Worm (Caenorhabditis elegans) whole organism, mixed stage, embryonic: ENCODE data around the gene nlp-3.

Source experiments
- M03D4.4 ChIP-seq: sonication (generic microtip); optimal IDR thresholded peaks from 2 replicates; lab custom pipeline; 2017; ENCODE audit warnings: mild to moderate bottlenecking, missing genetic modification characterization, missing compliant biosample characterization
- bed-3 ChIP-seq: fragments of 200-800 bp; sonication (Bioruptor generic); optimal IDR thresholded peaks from 3 replicates; lab custom pipeline; 2018; ENCODE audit warnings: mild to moderate bottlenecking, missing genetic modification characterization, moderate library complexity, missing compliant biosample characterization
- blmp-1 ChIP-seq: fragments of 150-350 bp; optimal IDR thresholded peaks from 2 replicates; lab custom pipeline; 2014; ENCODE audit warnings: missing biosample characterization, missing genetic modification characterization
- ceh-39 ChIP-seq: fragments of 150-350 bp; optimal IDR thresholded peaks from 2 replicates; lab custom pipeline; 2014; ENCODE audit warnings: missing biosample characterization, missing genetic modification characterization
- ceh-43 ChIP-seq: fragments of 200-800 bp; sonication (Bioruptor generic); optimal IDR thresholded peaks from 2 replicates; lab custom pipeline; 2018; ENCODE audit warnings: mild to moderate bottlenecking, missing genetic modification characterization, moderate library complexity, missing compliant biosample characterization
- ces-1 ChIP-seq: fragments of 150-350 bp; optimal IDR thresholded peaks from 2 replicates; lab custom pipeline; 2014; ENCODE audit warnings: missing biosample characterization, missing genetic modification reagents, missing genetic modification characterization
- cnd-1 ChIP-seq: fragments of 200-800 bp; sonication (Bioruptor generic); optimal IDR thresholded peaks from 2 replicates; lab custom pipeline; 2018; ENCODE audit warnings: mild to moderate bottlenecking, missing genetic modification characterization, missing compliant biosample characterization
- drap-1 ChIP-seq: fragments of 200-800 bp; sonication (Bioruptor generic); optimal IDR thresholded peaks from 3 replicates; lab custom pipeline; 2018; ENCODE audit warnings: mild to moderate bottlenecking, missing genetic modification characterization, missing compliant biosample characterization
- elt-3 ChIP-seq: fragments of 150-350 bp; optimal IDR thresholded peaks from 2 replicates; lab custom pipeline; 2014; ENCODE audit warnings: missing biosample characterization, missing genetic modification characterization
- flh-1 ChIP-seq: fragments of 200-800 bp; sonication (Bioruptor generic); optimal IDR thresholded peaks from 2 replicates; lab custom pipeline; 2018; ENCODE audit warnings: mild to moderate bottlenecking, missing genetic modification characterization, moderate library complexity, missing compliant biosample characterization
- ham-2 ChIP-seq: fragments of 200-800 bp; sonication (Bioruptor generic); optimal IDR thresholded peaks from 2 replicates; lab custom pipeline; 2018; ENCODE audit warnings: mild to moderate bottlenecking, missing genetic modification characterization, missing compliant biosample characterization
- hlh-1 ChIP-seq: fragments of 150-350 bp; optimal IDR thresholded peaks from 2 replicates; lab custom pipeline; 2014; ENCODE audit warnings: missing biosample characterization, missing genetic modification reagents, missing genetic modification characterization
- lin-13 ChIP-seq: fragments of 150-350 bp; optimal IDR thresholded peaks from 2 replicates; lab custom pipeline; 2014; ENCODE audit warnings: missing biosample characterization, missing genetic modification characterization
- lin-32 ChIP-seq: fragments of 200-800 bp; sonication (Bioruptor generic); optimal IDR thresholded peaks from 2 replicates; lab custom pipeline; 2018; ENCODE audit warnings: mild to moderate bottlenecking, missing genetic modification characterization, missing compliant biosample characterization
- lsy-2 ChIP-seq: fragments of 150-350 bp; optimal IDR thresholded peaks from 2 replicates; lab custom pipeline; 2014; ENCODE audit warnings: missing biosample characterization, missing genetic modification characterization
- mab-5 ChIP-seq: fragments of 150-350 bp; optimal IDR thresholded peaks from 2 replicates; lab custom pipeline; 2014; ENCODE audit warnings: missing biosample characterization, missing genetic modification characterization
- mep-1 ChIP-seq: fragments of 150-350 bp; optimal IDR thresholded peaks from 2 replicates; lab custom pipeline; 2017; ENCODE audit warnings: missing biosample characterization, missing genetic modification reagents, missing genetic modification characterization, inconsistent platforms
- nhr-2 ChIP-seq: fragments of 150-350 bp; optimal IDR thresholded peaks from 2 replicates; lab custom pipeline; 2014; ENCODE audit warnings: missing biosample characterization, missing genetic modification characterization
- nhr-28 ChIP-seq: fragments of 150-350 bp; optimal IDR thresholded peaks from 2 replicates; lab custom pipeline; 2014; ENCODE audit warnings: missing biosample characterization, missing genetic modification characterization
- pha-4 ChIP-seq: fragments of 150-350 bp; optimal IDR thresholded peaks from 2 replicates; lab custom pipeline; 2018; ENCODE audit warnings: missing biosample characterization, missing genetic modification reagents, missing genetic modification characterization
- sem-2 ChIP-seq: fragments of 200-800 bp; sonication (Bioruptor generic); optimal IDR thresholded peaks from 2 replicates; lab custom pipeline; 2018; ENCODE audit warnings: mild to moderate bottlenecking, missing genetic modification characterization, missing compliant biosample characterization
- sptf-1 ChIP-seq: sonication (generic microtip); optimal IDR thresholded peaks from 2 replicates; lab custom pipeline; 2017; ENCODE audit warnings: mild to moderate bottlenecking, missing genetic modification characterization, moderate library complexity, missing compliant biosample characterization
- tbx-8 ChIP-seq: fragments of 200-800 bp; sonication (Bioruptor generic); optimal IDR thresholded peaks from 2 replicates; lab custom pipeline; 2018; ENCODE audit warnings: mild to moderate bottlenecking, missing genetic modification characterization, moderate library complexity, missing compliant biosample characterization
- unc-39 ChIP-seq: fragments of 150-350 bp; optimal IDR thresholded peaks from 2 replicates; lab custom pipeline; 2014; ENCODE audit warnings: missing biosample characterization, missing genetic modification characterization
- unc-62 ChIP-seq: fragments of 150-350 bp; optimal IDR thresholded peaks from 2 replicates; lab custom pipeline; 2014; ENCODE audit warnings: missing biosample characterization, missing genetic modification reagents, missing genetic modification characterization
- zip-8 ChIP-seq: fragments of 150-350 bp; optimal IDR thresholded peaks from 2 replicates; lab custom pipeline; 2014; ENCODE audit warnings: missing biosample characterization, missing genetic modification characterization
- ztf-11 ChIP-seq: fragments of 150-350 bp; optimal IDR thresholded peaks from 2 replicates; lab custom pipeline; 2014; ENCODE audit warnings: missing biosample characterization, missing genetic modification characterization

nlp-3 gene

DNA sequence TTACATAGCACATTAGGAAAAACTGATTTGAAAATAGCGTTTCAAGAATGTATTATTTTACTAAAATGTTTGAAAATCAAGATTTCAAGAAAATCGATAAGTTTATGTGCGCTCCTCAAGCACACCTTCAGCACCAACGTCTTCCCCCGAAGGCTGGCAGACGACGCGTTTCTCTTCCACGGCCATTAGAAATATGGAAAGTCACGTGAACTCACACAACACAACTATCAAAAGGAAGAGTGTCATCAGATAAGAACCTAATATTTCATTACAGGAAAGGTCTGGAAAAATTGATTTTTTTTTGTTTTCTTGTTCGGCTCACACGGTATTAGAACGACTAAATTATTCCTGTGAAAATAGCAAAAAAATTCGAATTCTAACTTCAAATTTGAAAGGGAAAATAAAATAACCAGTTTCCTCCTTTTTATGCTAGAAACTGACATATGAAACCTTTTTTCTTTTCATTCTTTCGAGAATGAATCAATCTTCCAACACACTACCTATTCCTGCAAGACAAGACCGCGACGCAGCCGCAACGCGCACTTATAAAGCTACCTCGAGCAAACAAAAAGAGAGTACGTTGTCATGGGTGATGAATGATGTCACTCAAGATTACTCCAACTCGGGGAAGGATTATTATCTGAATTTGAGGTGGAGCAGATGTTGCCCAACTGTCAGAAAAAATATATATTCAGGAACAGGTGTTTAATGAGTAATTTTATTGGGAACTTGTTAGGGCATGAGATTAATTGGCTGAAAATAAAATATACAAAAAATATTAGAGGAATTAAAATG, 47.1 kb upstream of the nlp-3 start:
- TF ChIP-seq lin-32 (GFP tag; lab: Kevin White, UChicago) (peak; percentile 55), cnd-1 (tag; lab: Kevin White, UChicago) (peak; percentile 29), mep-1 (peak; percentile 2), tbx-8 (GFP tag; lab: Kevin White, UChicago) (no peak), unc-62 (peak; percentile 64)

- no peak for TF ChIP-seq pha-4
- TF ChIP-seq ceh-43, result no peak
- TF ChIP-seq mab-5 (tag; lab: Kevin White, UChicago), result no peak
- TF ChIP-seq cnd-1 (tag; lab: Kevin White, UChicago), result no peak
- TF ChIP-seq hlh-1 (tag; lab: Kevin White, UChicago), result no peak
- TF ChIP-seq lin-13 (tag; lab: Kevin White, UChicago), result no peak
- no peak for TF ChIP-seq bed-3
- no peak for TF ChIP-seq unc-39 (tag; lab: Kevin White, UChicago)
- no peak for TF ChIP-seq tbx-8 (GFP tag; lab: Kevin White, UChicago)
- TF ChIP-seq sptf-1 (tag; lab: Kevin White, UChicago), result no peak
- TF ChIP-seq M03D4.4 (tag; lab: Kevin White, UChicago), result no peak
- no peak for TF ChIP-seq drap-1 (GFP tag; lab: Kevin White, UChicago)
- TF ChIP-seq lin-32 (GFP tag; lab: Kevin White, UChicago), result no peak
- no peak for TF ChIP-seq sem-2 (GFP tag; lab: Kevin White, UChicago)
- TF ChIP-seq nhr-2, result no peak
- no peak for TF ChIP-seq blmp-1 (tag; lab: Kevin White, UChicago)
Measured at ce11 chrX:13224608-13225007, 46.4 kb upstream of the nlp-3 start, which contains the start of gene skr-19. skr-19 (minus strand) TSS chrX:13224708.

DNA sequence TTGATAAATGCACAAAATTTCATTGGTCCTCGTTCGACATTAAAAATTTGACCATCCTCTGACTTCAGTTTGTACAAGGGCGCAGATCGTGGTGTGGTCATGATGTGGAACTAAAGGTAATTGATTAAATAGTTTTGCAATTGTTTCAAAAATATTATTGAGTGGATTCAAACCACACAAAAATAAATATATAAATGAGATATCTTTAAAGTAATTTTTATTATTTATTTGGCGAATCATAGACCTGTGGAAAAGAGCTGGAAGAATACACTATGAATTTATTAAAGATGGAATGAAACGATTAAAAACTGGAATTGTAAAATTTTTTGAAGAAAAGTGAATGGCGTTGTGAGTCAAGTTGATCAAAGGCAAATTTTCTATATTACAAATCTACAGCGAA, 45.2 kb upstream of the nlp-3 start, which contains the start of gene skr-20:
Gene skr-20 (minus strand): TSS at position 101 of the 400 bp plus-strand sequence.
- no peak for TF ChIP-seq sem-2 (GFP tag; lab: Kevin White, UChicago)
- TF ChIP-seq flh-1 (GFP tag; lab: Kevin White, UChicago), result no peak
- TF ChIP-seq ham-2, result no peak
- no peak for TF ChIP-seq ceh-39 (tag; lab: Kevin White, UChicago)
- no peak for TF ChIP-seq mep-1
- no peak for TF ChIP-seq nhr-2
- no peak for TF ChIP-seq ces-1
- no peak for TF ChIP-seq sptf-1 (tag; lab: Kevin White, UChicago)
- no peak for TF ChIP-seq elt-3 (tag; lab: Kevin White, UChicago)
- TF ChIP-seq bed-3, result no peak
- TF ChIP-seq blmp-1 (tag; lab: Kevin White, UChicago), result no peak
- TF ChIP-seq lsy-2, result no peak
- no peak for TF ChIP-seq ztf-11 (tag; lab: Kevin White, UChicago)

DNA sequence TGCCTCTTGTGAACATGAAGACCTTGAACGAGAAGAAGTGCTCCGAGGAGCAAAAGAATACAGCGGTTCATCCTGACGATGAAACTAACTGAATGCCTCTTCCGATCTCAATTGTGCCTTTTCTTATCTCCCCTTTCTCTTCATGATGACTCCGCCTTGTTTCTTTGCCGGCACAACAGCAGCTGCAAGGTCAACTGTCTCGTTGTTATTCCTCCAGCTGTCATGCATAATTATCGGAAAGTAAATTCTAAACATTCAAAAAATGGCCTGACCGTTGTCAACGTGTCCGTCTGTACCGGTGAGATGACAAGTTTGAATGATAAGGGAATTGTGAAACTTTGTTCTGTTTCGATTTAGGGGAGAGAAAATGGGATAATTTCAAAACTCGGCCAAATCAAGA, 43.1 kb upstream of the nlp-3 start, which contains the start of gene asp-4:
Gene asp-4 (minus strand): TSS at position 106 of the 400 bp plus-strand sequence.
- TF ChIP-seq ceh-39 (tag; lab: Kevin White, UChicago) (no peak), cnd-1 (tag; lab: Kevin White, UChicago) (peak; percentile 84), blmp-1 (tag; lab: Kevin White, UChicago) (no peak), lin-32 (GFP tag; lab: Kevin White, UChicago) (peak; percentile 80), sem-2 (GFP tag; lab: Kevin White, UChicago) (no peak), drap-1 (GFP tag; lab: Kevin White, UChicago) (no peak), zip-8 (tag; lab: Kevin White, UChicago) (no peak), nhr-2 (peak; percentile 14), ces-1 (no peak), tbx-8 (GFP tag; lab: Kevin White, UChicago) (no peak), mab-5 (tag; lab: Kevin White, UChicago) (no peak), flh-1 (GFP tag; lab: Kevin White, UChicago) (no peak), sptf-1 (tag; lab: Kevin White, UChicago) (no peak), mep-1 (peak; percentile 37), ztf-11 (tag; lab: Kevin White, UChicago) (no peak), hlh-1 (tag; lab: Kevin White, UChicago) (peak; percentile 51), lsy-2 (no peak)

- TF ChIP-seq hlh-1 (tag; lab: Kevin White, UChicago) (peak; percentile 4), nhr-28 (tag; lab: Kevin White, UChicago) (no peak)
- TF ChIP-seq, all 35 proteins: peak for 1
Measured at ce11 chrX:13220609-13221008, 42.4 kb upstream of the nlp-3 start.
